Worm (Caenorhabditis elegans): ENCODE data around the gene gnrr-5.

Gene gnrr-5

DNA sequence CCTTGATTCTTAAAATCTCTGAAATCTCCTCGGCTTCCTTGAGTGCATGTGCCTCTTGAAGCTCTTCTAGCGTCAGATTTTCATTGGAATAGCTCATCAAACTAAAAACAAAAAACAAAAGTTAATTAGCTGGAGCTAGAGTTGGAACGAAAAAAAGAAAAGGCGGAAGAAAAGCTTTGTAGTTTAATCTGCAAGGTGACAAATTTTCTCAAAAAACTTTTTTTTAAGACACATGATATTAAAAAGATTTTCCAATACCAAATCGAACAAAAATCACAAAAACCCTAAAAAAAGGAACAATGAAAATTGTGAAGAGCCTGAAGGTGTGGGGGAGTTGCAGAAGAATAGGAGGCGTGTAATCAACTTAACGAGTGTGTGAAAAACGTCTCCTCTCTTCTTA is at the start of gene gnrr-5:
Gene gnrr-5 (minus strand): TSS at position 101 of the 400 bp plus-strand sequence.
- TF ChIP-seq ztf-1 (GFP tag; conservative IDR thresholded peaks at IDR 0.05) (no peak), lin-11 (tag; optimal IDR thresholded peaks at IDR 0.05) (no peak), nhr-10 (tag; optimal IDR thresholded peaks at IDR 0.05) (no peak), egl-27 (tag; optimal IDR thresholded peaks at IDR 0.05) (no peak), sma-3 (GFP tag; optimal IDR thresholded peaks at IDR 0.05) (no peak), mbf-1 (tag; optimal IDR thresholded peaks at IDR 0.05) (no peak), C34F6.9 (tag; optimal IDR thresholded peaks at IDR 0.05) (no peak), peb-1 (tag; optimal IDR thresholded peaks at IDR 0.05) (no peak), unc-55 (GFP tag; optimal IDR thresholded peaks at IDR 0.05) (no peak), nhr-21 (tag; optimal IDR thresholded peaks at IDR 0.05) (no peak), gmeb-1 (tag; optimal IDR thresholded peaks at IDR 0.05) (no peak), crh-2 (tag; optimal IDR thresholded peaks at IDR 0.05) (no peak), unc-62 (GFP tag; optimal IDR thresholded peaks at IDR 0.05) (no peak), lsy-2 (tag; optimal IDR thresholded peaks at IDR 0.05) (no peak), ztf-4 (tag; optimal IDR thresholded peaks at IDR 0.05) (no peak), aly-2 (tag; optimal IDR thresholded peaks at IDR 0.05) (no peak)

DNA sequence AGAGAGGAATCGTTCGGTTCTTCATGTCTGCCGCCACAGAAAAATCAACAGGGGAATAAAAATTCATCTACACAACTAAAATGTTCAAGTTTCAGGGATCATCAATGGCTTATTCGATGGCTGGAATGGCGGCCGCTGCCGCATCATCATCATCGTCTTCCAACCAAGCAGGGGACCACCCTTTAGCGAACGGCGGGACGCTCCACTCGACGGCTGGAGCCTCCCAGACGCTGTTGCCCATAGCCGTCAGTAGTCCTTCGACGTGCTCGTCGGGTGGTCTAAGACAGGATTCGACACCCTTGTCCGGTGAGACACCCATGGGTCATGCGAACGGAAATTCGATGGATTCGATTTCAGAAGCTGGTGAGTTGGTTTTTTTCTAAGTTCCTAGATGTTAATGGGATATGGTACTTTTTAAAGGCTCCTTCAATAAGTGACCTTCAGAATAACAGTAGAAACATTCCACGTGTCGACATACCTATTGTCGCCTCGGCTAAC is 49.4 kb upstream of the gnrr-5 start:
- TF ChIP-seq nhr-25 (tag; optimal IDR thresholded peaks at IDR 0.05), result no peak
- TF ChIP-seq ztf-1 (GFP tag; conservative IDR thresholded peaks at IDR 0.05), result no peak
- TF ChIP-seq mbf-1 (tag; optimal IDR thresholded peaks at IDR 0.05), result no peak
- TF ChIP-seq Y55F3AM.14 (GFP tag; optimal IDR thresholded peaks at IDR 0.05), result no peak
- no peak for TF ChIP-seq nhr-23 (tag; optimal IDR thresholded peaks at IDR 0.05)
- TF ChIP-seq sma-3 (GFP tag; optimal IDR thresholded peaks at IDR 0.05), result no peak
- no peak for TF ChIP-seq lin-11 (tag; optimal IDR thresholded peaks at IDR 0.05)
- TF ChIP-seq egl-27 (tag; optimal IDR thresholded peaks at IDR 0.05), result no peak
- TF ChIP-seq peb-1 (tag; optimal IDR thresholded peaks at IDR 0.05), result no peak
- no peak for TF ChIP-seq elt-1 (tag; optimal IDR thresholded peaks at IDR 0.05)
- no peak for TF ChIP-seq dmd-4 (tag; optimal IDR thresholded peaks at IDR 0.05)
- TF ChIP-seq nhr-21 (tag; optimal IDR thresholded peaks at IDR 0.05), result no peak
- no peak for TF ChIP-seq alr-1 (tag; optimal IDR thresholded peaks at IDR 0.05)
- no peak for TF ChIP-seq nhr-77 (tag; optimal IDR thresholded peaks at IDR 0.05)

DNA sequence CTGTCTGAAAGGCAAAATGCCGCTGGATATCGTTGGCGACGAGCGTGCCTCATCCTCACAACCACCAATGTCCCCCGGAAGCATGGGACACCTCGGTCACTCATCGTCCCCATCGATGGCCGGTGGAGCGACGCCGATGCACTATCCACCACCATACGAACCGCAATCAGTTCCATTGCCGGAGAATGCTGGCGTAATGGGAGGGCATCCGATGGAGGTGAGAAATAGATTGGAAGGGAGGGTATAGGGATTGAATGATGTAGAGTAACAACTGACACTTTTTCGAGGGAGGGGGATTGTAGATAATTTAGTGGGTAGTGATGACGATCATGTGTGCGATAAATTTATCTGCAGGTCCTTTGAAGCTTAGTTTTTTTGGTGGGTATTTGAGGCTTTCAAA is 48.1 kb upstream of the gnrr-5 start:
- TF ChIP-seq aly-2 (tag; optimal IDR thresholded peaks at IDR 0.05) (no peak), sma-3 (GFP tag; optimal IDR thresholded peaks at IDR 0.05) (no peak), mbf-1 (tag; optimal IDR thresholded peaks at IDR 0.05) (no peak), lsy-2 (tag; optimal IDR thresholded peaks at IDR 0.05) (peak in 1 of 2 experiments; percentile 4), lin-13 (GFP tag; optimal IDR thresholded peaks at IDR 0.05) (no peak), lin-39 (tag; optimal IDR thresholded peaks at IDR 0.05) (no peak), sma-9 (GFP tag; optimal IDR thresholded peaks at IDR 0.05) (peak; percentile 21), sma-9 (tag; optimal IDR thresholded peaks at IDR 0.05) (no peak), mdl-1 (tag; optimal IDR thresholded peaks at IDR 0.05) (no peak)

DNA sequence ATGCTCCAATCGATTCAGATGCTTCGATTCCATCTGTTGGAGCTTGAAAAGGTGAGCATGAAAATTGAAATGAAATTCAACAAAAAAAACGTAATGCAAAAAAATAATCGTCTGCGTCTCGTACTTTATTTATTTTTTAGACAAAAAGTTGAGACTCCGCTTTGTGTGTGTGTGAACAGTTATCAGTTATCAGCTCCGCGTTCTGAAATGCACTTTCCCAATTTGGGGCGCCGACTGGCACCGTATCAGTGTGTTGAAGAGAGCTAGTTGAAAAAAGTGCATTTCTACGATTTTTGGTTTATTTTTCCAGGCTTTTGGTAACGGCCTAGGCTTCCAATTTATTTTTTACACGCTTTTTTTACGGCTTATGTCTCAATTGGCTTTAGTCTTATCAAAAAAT is 47.4 kb upstream of the gnrr-5 start:
- TF ChIP-seq mdl-1 (tag; optimal IDR thresholded peaks at IDR 0.05), result no peak
- TF ChIP-seq fos-1 (tag; optimal IDR thresholded peaks at IDR 0.05), result peak; percentile 81
- no peak for TF ChIP-seq nhr-77 (tag; optimal IDR thresholded peaks at IDR 0.05)
- TF ChIP-seq unc-55 (GFP tag; optimal IDR thresholded peaks at IDR 0.05), result no peak
- no peak for TF ChIP-seq nhr-6 (tag; optimal IDR thresholded peaks at IDR 0.05)

DNA sequence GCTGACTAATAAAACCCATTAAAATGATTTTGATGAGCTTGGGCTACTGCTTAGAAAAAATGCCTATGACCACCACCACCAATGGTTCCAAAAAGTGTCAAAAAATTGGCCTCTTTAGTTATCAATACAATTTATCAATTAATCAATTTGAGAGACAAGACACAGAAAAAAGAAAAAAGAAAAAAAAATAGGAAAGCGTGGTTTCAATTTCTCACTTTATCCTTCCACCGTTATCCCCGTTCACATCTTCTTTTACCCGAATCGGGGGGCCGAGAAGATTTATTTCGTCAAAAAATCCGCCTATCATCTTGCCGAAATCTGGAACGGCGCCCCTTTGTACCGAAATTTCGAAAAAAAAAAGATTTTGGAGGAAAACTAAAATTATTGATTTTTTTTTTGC is 46.2 kb upstream of the gnrr-5 start:
- TF ChIP-seq sem-4 (tag; optimal IDR thresholded peaks at IDR 0.05) (no peak), alr-1 (tag; optimal IDR thresholded peaks at IDR 0.05) (no peak), lin-13 (GFP tag; optimal IDR thresholded peaks at IDR 0.05) (no peak), nhr-10 (tag; optimal IDR thresholded peaks at IDR 0.05) (no peak), snpc-4 (tag; optimal IDR thresholded peaks at IDR 0.05) (no peak), zag-1 (tag; optimal IDR thresholded peaks at IDR 0.05) (no peak), fos-1 (tag; optimal IDR thresholded peaks at IDR 0.05) (no peak), dmd-4 (tag; optimal IDR thresholded peaks at IDR 0.05) (no peak), elt-3 (tag; optimal IDR thresholded peaks at IDR 0.05) (no peak), R02D3.7 (tag; optimal IDR thresholded peaks at IDR 0.05) (no peak), mbf-1 (tag; optimal IDR thresholded peaks at IDR 0.05) (no peak), ZK546.5 (tag; optimal IDR thresholded peaks at IDR 0.05) (no peak), ceh-16 (tag; optimal IDR thresholded peaks at IDR 0.05) (no peak), lsy-2 (tag; optimal IDR thresholded peaks at IDR 0.05) (no peak), nhr-77 (tag; optimal IDR thresholded peaks at IDR 0.05) (no peak), crh-2 (tag; optimal IDR thresholded peaks at IDR 0.05) (no peak)
